Fruit fly (Drosophila melanogaster) whole organism, pupa: ENCODE measurements around the gene Duba.

ENCODE experiments used
- CG10348 ChIP-seq: fragments of 200-800 bp; sonication (Bioruptor generic); IDR thresholded peaks from 2 replicates; pipeline ENCODE4 v1.3.6; 2022; ENCODE audit warnings: missing biosample characterization, missing genetic modification characterization
- CG12605 ChIP-seq: fragments of 200-800 bp; sonication (Bioruptor generic); IDR thresholded peaks from 2 replicates; pipeline ENCODE4 v1.3.6; 2022; ENCODE audit warnings: missing biosample characterization, missing genetic modification characterization
- CG13204 ChIP-seq: fragments of 200-800 bp; sonication (Bioruptor generic); optimal IDR thresholded peaks from 2 replicates; lab custom pipeline; 2018; ENCODE audit warnings: missing biosample characterization, mild to moderate bottlenecking, missing genetic modification characterization, moderate library complexity
- CG14655 ChIP-seq: fragments of 200-800 bp; sonication (Bioruptor generic); optimal IDR thresholded peaks from 3 replicates; lab custom pipeline; 2017; ENCODE audit warnings: mild to moderate bottlenecking, missing biosample characterization, missing genetic modification reagents, missing genetic modification characterization
- CG15710 ChIP-seq: fragments of 200-800 bp; sonication (Bioruptor generic); optimal IDR thresholded peaks from 2 replicates; lab custom pipeline; 2018; ENCODE audit warnings: missing biosample characterization, mild to moderate bottlenecking, missing genetic modification characterization, moderate library complexity
- CG17806 ChIP-seq: fragments of 200-800 bp; sonication (Bioruptor generic); optimal IDR thresholded peaks from 2 replicates; lab custom pipeline; 2018; ENCODE audit warnings: missing biosample characterization, mild to moderate bottlenecking, missing genetic modification characterization, moderate library complexity
- CG32121 ChIP-seq: fragments of 200-800 bp; sonication (Bioruptor generic); IDR thresholded peaks from 2 replicates; pipeline ENCODE4 v1.3.6; 2022; ENCODE audit warnings: missing biosample characterization, missing genetic modification characterization
- CG34367 ChIP-seq: fragments of 200-800 bp; sonication (Bioruptor generic); optimal IDR thresholded peaks from 2 replicates; lab custom pipeline; 2018; ENCODE audit warnings: missing biosample characterization, mild to moderate bottlenecking, missing genetic modification characterization
- CG4496 ChIP-seq: fragments of 200-800 bp; sonication (Bioruptor generic); IDR thresholded peaks from 3 replicates; pipeline ENCODE4 v1.3.6; 2022; ENCODE audit warnings: missing biosample characterization, missing genetic modification characterization
- CG8159 ChIP-seq: fragments of 200-800 bp; sonication (Bioruptor generic); optimal IDR thresholded peaks from 3 replicates; lab custom pipeline; 2018; ENCODE audit warnings: missing biosample characterization, mild to moderate bottlenecking, missing genetic modification characterization, moderate library complexity
- CG8301 ChIP-seq: fragments of 200-800 bp; sonication (Bioruptor generic); optimal IDR thresholded peaks from 2 replicates; lab custom pipeline; 2018; ENCODE audit warnings: missing biosample characterization, mild to moderate bottlenecking, missing genetic modification characterization
- CG9948 ChIP-seq: fragments of 200-800 bp; sonication (Bioruptor generic); optimal IDR thresholded peaks from 2 replicates; lab custom pipeline; 2018; ENCODE audit warnings: missing biosample characterization, mild to moderate bottlenecking, missing genetic modification characterization, moderate library complexity
- D1 ChIP-seq: fragments of 200-800 bp; sonication (Bioruptor generic); optimal IDR thresholded peaks from 2 replicates; lab custom pipeline; 2018; ENCODE audit warnings: missing biosample characterization, mild to moderate bottlenecking, missing genetic modification characterization, moderate library complexity
- EcR ChIP-seq: fragments of 200-800 bp; sonication (Bioruptor generic); optimal IDR thresholded peaks from 3 replicates; lab custom pipeline; 2019; ENCODE audit warnings: missing biosample characterization, missing genetic modification characterization, mild to moderate bottlenecking, moderate library complexity, missing genetic modification reagents
- Ets98B ChIP-seq: fragments of 200-800 bp; sonication (Bioruptor generic); IDR thresholded peaks from 2 replicates; pipeline ENCODE4 v1.3.6; 2022; ENCODE audit warnings: missing biosample characterization, missing genetic modification characterization
- Pif1A ChIP-seq: fragments of 200-800 bp; sonication (Bioruptor generic); optimal IDR thresholded peaks from 3 replicates; lab custom pipeline; 2016; ENCODE audit warnings: missing biosample characterization, missing genetic modification characterization
- Pif1B ChIP-seq: fragments of 200-800 bp; sonication (Bioruptor generic); optimal IDR thresholded peaks from 3 replicates; lab custom pipeline; 2016; ENCODE audit warnings: missing biosample characterization, missing genetic modification characterization
- Snoo ChIP-seq: fragments of 200-800 bp; sonication (Bioruptor generic); optimal IDR thresholded peaks from 3 replicates; lab custom pipeline; 2017; ENCODE audit warnings: missing biosample characterization, mild to moderate bottlenecking, missing genetic modification characterization, inconsistent platforms
- fd96Ca ChIP-seq: fragments of 200-800 bp; sonication (Bioruptor generic); IDR thresholded peaks from 3 replicates; pipeline ENCODE4 v1.3.6; 2022; ENCODE audit warnings: missing biosample characterization, missing genetic modification characterization
- gl ChIP-seq: fragments of 200-800 bp; sonication (Bioruptor generic); optimal IDR thresholded peaks from 2 replicates; lab custom pipeline; 2018; ENCODE audit warnings: missing biosample characterization, mild to moderate bottlenecking, missing genetic modification characterization
- rn ChIP-seq: fragments of 200-800 bp; sonication (Bioruptor generic); IDR thresholded peaks from 2 replicates; pipeline ENCODE4 v1.3.6; 2022; ENCODE audit warnings: missing biosample characterization, missing genetic modification characterization

The Duba gene

dm6 chr3L:11624281-11624680, 15.0 kb upstream of the Duba start, which contains the start of gene Akr1B:
Akr1B (minus strand) TSS chr3L:11624381.
- TF ChIP-seq gl (tag; lab: Kevin White, UChicago): no peak
- TF ChIP-seq CG32121 (GFP tag; lab: Robert Waterston, UW): no peak
- no peak for TF ChIP-seq EcR (GFP tag; lab: Kevin White, UChicago)
- no peak for TF ChIP-seq CG8301 (tag; lab: Kevin White, UChicago)
- TF ChIP-seq Pif1A (GFP tag; lab: Kevin White, UChicago): no peak

dm6 chr3L:11623245-11623883, 14.1 kb upstream of the Duba start:
- TF ChIP-seq EcR (GFP tag; lab: Kevin White, UChicago) (peak; percentile 44), Pif1A (GFP tag; lab: Kevin White, UChicago) (peak; percentile 15), Pif1B (GFP tag; lab: Kevin White, UChicago) (peak; percentile 36), D1 (no peak), CG15710 (tag; lab: Kevin White, UChicago) (peak; percentile 8), CG4496 (peak; percentile 58; the same call in 1 of the 3 replicates), Ets98B (GFP tag; lab: Robert Waterston, UW) (peak; percentile 34; the same call in 1 of the 2 replicates), CG17806 (tag; lab: Kevin White, UChicago) (no peak), Snoo (tag; lab: Kevin White, UChicago) (peak; percentile 1)
- TF ChIP-seq, all 21 proteins: peak for 7

dm6 chr3L:11622750-11623149, 13.5 kb upstream of the Duba start:
- TF ChIP-seq Snoo (tag; lab: Kevin White, UChicago) (no peak), CG34367 (no peak), CG12605 (GFP tag; lab: Robert Waterston, UW) (no peak), Ets98B (GFP tag; lab: Robert Waterston, UW) (no peak), EcR (GFP tag; lab: Kevin White, UChicago) (no peak), fd96Ca (GFP tag; lab: Robert Waterston, UW) (no peak), CG17806 (tag; lab: Kevin White, UChicago) (no peak), D1 (no peak)

DNA sequence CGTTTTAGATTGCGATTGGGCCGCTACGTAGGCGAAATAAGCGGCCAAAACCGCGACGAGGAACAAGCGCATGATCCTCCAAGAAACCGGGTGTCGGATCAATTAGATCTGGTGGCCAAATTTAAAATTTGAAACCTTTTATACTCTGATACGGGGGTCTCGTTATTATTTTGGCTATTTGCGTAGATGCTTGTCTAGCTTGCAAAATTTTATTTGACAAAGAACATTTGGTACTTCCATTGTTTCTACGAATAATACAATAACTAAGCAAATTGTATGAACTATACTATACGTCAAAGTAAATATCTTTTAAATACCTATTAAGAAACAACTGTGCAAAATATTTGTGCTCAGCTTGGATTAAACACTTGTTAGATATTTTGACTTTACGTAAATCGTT, 10.7 kb upstream of the Duba start, which contains the start of gene Muc68Ca:
Muc68Ca (minus strand) TSS at position 101 of the 400 bp plus-strand sequence.
- TF ChIP-seq EcR (GFP tag; lab: Kevin White, UChicago) (no peak), CG12605 (GFP tag; lab: Robert Waterston, UW) (no peak), CG32121 (GFP tag; lab: Robert Waterston, UW) (no peak), CG17806 (tag; lab: Kevin White, UChicago) (no peak), CG13204 (GFP tag; lab: Kevin White, UChicago) (no peak), Pif1A (GFP tag; lab: Kevin White, UChicago) (no peak), rn (GFP tag; lab: Robert Waterston, UW) (no peak), fd96Ca (GFP tag; lab: Robert Waterston, UW) (no peak), CG8159 (tag; lab: Kevin White, UChicago) (no peak), gl (tag; lab: Kevin White, UChicago) (no peak), CG15710 (tag; lab: Kevin White, UChicago) (no peak), CG4496 (no peak)
- TF ChIP-seq, all 21 proteins: peak for 0

- TF ChIP-seq gl (tag; lab: Kevin White, UChicago) (no peak), CG15710 (tag; lab: Kevin White, UChicago) (no peak), fd96Ca (GFP tag; lab: Robert Waterston, UW) (no peak)
- TF ChIP-seq, all 21 proteins: peak for 0
Measured at dm6 chr3L:11609835-11610234, 570 bp upstream of the Duba start, which contains the start of gene CG42832. CG42832 (plus strand) TSS chr3L:11610135.

DNA sequence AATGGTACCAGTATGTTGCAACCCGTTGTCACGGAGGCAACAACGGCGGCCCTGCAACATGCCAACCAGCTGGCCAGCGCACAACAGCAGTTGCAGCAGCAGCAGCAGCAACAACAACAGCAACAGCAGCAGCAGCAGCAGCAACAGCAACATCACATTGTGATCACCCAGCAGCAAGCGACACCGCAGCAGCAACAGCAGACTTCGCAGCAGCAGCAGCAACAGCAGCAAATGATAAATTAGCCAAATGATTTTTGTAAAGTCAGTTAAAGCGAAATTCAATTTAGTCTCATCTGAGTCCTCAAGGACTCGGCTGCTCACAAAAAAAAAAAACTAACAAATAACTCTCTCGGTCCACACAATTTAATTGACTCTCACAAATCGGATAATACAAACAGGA, 5.0 kb downstream of the Duba start:
- TF ChIP-seq Snoo (tag; lab: Kevin White, UChicago) (no peak), EcR (GFP tag; lab: Kevin White, UChicago) (no peak), CG12605 (GFP tag; lab: Robert Waterston, UW) (no peak), D1 (no peak), CG4496 (no peak), gl (tag; lab: Kevin White, UChicago) (no peak), CG9948 (tag; lab: Kevin White, UChicago) (no peak), CG32121 (GFP tag; lab: Robert Waterston, UW) (no peak), Ets98B (GFP tag; lab: Robert Waterston, UW) (no peak), CG10348 (no peak), CG15710 (tag; lab: Kevin White, UChicago) (no peak), fd96Ca (GFP tag; lab: Robert Waterston, UW) (no peak), CG14655 (GFP tag; lab: Kevin White, UChicago) (no peak)

- TF ChIP-seq rn (GFP tag; lab: Robert Waterston, UW): no peak
- TF ChIP-seq Snoo (tag; lab: Kevin White, UChicago): no peak
- no peak for TF ChIP-seq CG15710 (tag; lab: Kevin White, UChicago)
- TF ChIP-seq CG10348: no peak
Measured at dm6 chr3L:11602040-11602439, 7.2 kb downstream of the Duba start.
